Worm (Caenorhabditis elegans): ENCODE data around the gene C46C2.2.

DNA sequence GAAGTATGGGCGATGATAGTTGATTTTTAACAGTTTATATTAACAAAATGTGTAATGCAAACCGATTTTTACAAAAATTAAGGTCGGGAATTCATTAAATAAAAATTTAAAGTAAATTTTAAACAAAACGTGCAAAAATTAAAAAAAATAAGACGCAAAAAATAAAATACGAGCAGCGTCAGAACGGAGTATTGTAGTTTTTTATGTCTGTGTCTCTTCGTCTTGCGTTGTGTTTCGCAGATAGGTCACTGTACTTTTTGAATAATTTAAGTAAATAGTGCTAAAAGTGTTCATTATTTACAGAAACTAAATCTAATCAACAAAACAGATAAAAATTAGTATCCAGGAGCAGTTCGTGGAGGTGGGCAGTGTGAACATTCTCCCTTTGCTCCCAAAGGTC is 42.8 kb downstream of the C46C2.2 start:
- no peak for TF ChIP-seq pes-1 (GFP tag; IDR thresholded peaks at IDR 0.05)
- no peak for TF ChIP-seq ama-1 (optimal IDR thresholded peaks at IDR 0.05)
- no peak for TF ChIP-seq hnd-1 (tag; optimal IDR thresholded peaks at IDR 0.05)
- no peak for TF ChIP-seq aly-1 (tag; optimal IDR thresholded peaks at IDR 0.05)
- no peak for TF ChIP-seq hmbx-1 (tag; optimal IDR thresholded peaks at IDR 0.05)
- TF ChIP-seq flt-1 (GFP tag; IDR thresholded peaks at IDR 0.05): no peak
- no peak for TF ChIP-seq scrt-1 (GFP tag; IDR thresholded peaks at IDR 0.05)
- TF ChIP-seq ceh-13 (GFP tag; optimal IDR thresholded peaks at IDR 0.05): no peak
- TF ChIP-seq tbx-37 (GFP tag; conservative IDR thresholded peaks at IDR 0.05): no peak

All from whole organism, early embryonic.